Worm (Caenorhabditis elegans) whole organism, late embryonic: ENCODE results near the gene flwr-1.

Source experiments
- C08G9.2 ChIP-seq: sonication (generic microtip); optimal IDR thresholded peaks from 2 replicates; lab custom pipeline; 2016; ENCODE audit warnings: mild to moderate bottlenecking, missing genetic modification characterization, moderate library complexity, missing compliant biosample characterization
- K09A11.1 ChIP-seq: sonication (generic microtip); optimal IDR thresholded peaks from 2 replicates; lab custom pipeline; 2017; ENCODE audit warnings: antibody characterized with exemption, mild to moderate bottlenecking, missing genetic modification characterization, missing compliant biosample characterization; ENCODE audit not compliant: insufficient read depth
- T23F11.4 ChIP-seq: fragments of 200-800 bp; sonication (Bioruptor generic); optimal IDR thresholded peaks from 2 replicates; lab custom pipeline; 2018; ENCODE audit warnings: mild to moderate bottlenecking, missing genetic modification characterization, missing compliant biosample characterization
- Y22D7AL.16 ChIP-seq: sonication (generic microtip); optimal IDR thresholded peaks from 2 replicates; lab custom pipeline; 2016; ENCODE audit warnings: missing genetic modification characterization, missing compliant biosample characterization
- ahr-1 ChIP-seq: sonication (generic microtip); optimal IDR thresholded peaks from 2 replicates; lab custom pipeline; 2016; ENCODE audit warnings: missing genetic modification characterization, missing compliant biosample characterization
- ceh-18 ChIP-seq: sonication (generic microtip); optimal IDR thresholded peaks from 2 replicates; lab custom pipeline; 2016; ENCODE audit warnings: missing genetic modification characterization, missing compliant biosample characterization
- ceh-2 ChIP-seq: sonication (generic microtip); optimal IDR thresholded peaks from 2 replicates; lab custom pipeline; 2016; ENCODE audit warnings: missing genotype, missing genetic modification characterization, missing compliant biosample characterization
- ceh-24 ChIP-seq: sonication (generic microtip); optimal IDR thresholded peaks from 2 replicates; lab custom pipeline; 2016; ENCODE audit warnings: mild to moderate bottlenecking, missing genetic modification characterization, missing compliant biosample characterization
- ceh-30 ChIP-seq: fragments of 150-350 bp; optimal IDR thresholded peaks from 2 replicates; lab custom pipeline; 2014; ENCODE audit warnings: missing biosample characterization, missing genetic modification characterization
- ceh-31 ChIP-seq: sonication (generic microtip); optimal IDR thresholded peaks from 2 replicates; lab custom pipeline; 2016; ENCODE audit warnings: missing genetic modification characterization, missing compliant biosample characterization
- ceh-34 ChIP-seq: sonication (generic microtip); optimal IDR thresholded peaks from 2 replicates; lab custom pipeline; 2016; ENCODE audit warnings: mild to moderate bottlenecking, missing genetic modification characterization, missing compliant biosample characterization
- ceh-45 ChIP-seq: fragments of 200-800 bp; sonication (Bioruptor generic); IDR thresholded peaks from 2 replicates; pipeline ENCODE4 v1.3.6; 2022; ENCODE audit warnings: missing genetic modification reagents, missing genetic modification characterization, missing compliant biosample characterization
- ceh-48 ChIP-seq: sonication (generic microtip); optimal IDR thresholded peaks from 2 replicates; lab custom pipeline; 2016; ENCODE audit warnings: missing genetic modification characterization, inconsistent platforms, missing compliant biosample characterization
- che-1 ChIP-seq: sonication (generic microtip); optimal IDR thresholded peaks from 2 replicates; lab custom pipeline; 2016; ENCODE audit warnings: mild to moderate bottlenecking, missing genetic modification characterization, missing compliant biosample characterization
- dmd-4 ChIP-seq: sonication (generic microtip); optimal IDR thresholded peaks from 2 replicates; lab custom pipeline; 2016; ENCODE audit warnings: borderline replicate concordance, missing genetic modification characterization, missing compliant biosample characterization
- dve-1 ChIP-seq: sonication (generic microtip); optimal IDR thresholded peaks from 2 replicates; lab custom pipeline; 2017; ENCODE audit warnings: antibody characterized with exemption, mild to moderate bottlenecking, missing genetic modification characterization, missing compliant biosample characterization
- elt-4 ChIP-seq: sonication (generic microtip); optimal IDR thresholded peaks from 2 replicates; lab custom pipeline; 2016; ENCODE audit warnings: missing genetic modification characterization, missing compliant biosample characterization
- fax-1 ChIP-seq: sonication (generic microtip); optimal IDR thresholded peaks from 2 replicates; lab custom pipeline; 2016; ENCODE audit warnings: missing genotype, missing genetic modification characterization, missing compliant biosample characterization
- fkh-10 ChIP-seq: fragments of 150-350 bp; optimal IDR thresholded peaks from 2 replicates; lab custom pipeline; 2014; ENCODE audit warnings: missing biosample characterization, missing genetic modification reagents, missing genetic modification characterization
- gmeb-2 ChIP-seq: sonication (generic microtip); optimal IDR thresholded peaks from 2 replicates; lab custom pipeline; 2016; ENCODE audit warnings: missing genetic modification characterization, inconsistent platforms, missing compliant biosample characterization
- hlh-13 ChIP-seq: fragments of 200-800 bp; sonication (Bioruptor generic); optimal IDR thresholded peaks from 2 replicates; lab custom pipeline; 2018; ENCODE audit warnings: mild to moderate bottlenecking, missing genetic modification characterization, missing compliant biosample characterization
- hlh-6 ChIP-seq: sonication (generic microtip); optimal IDR thresholded peaks from 2 replicates; lab custom pipeline; 2016; ENCODE audit warnings: missing genotype, missing genetic modification characterization, missing compliant biosample characterization
- madf-2 ChIP-seq: sonication (generic microtip); optimal IDR thresholded peaks from 2 replicates; lab custom pipeline; 2017; ENCODE audit warnings: missing genetic modification characterization, missing compliant biosample characterization
- mec-3 ChIP-seq: sonication (generic microtip); optimal IDR thresholded peaks from 2 replicates; lab custom pipeline; 2016; ENCODE audit warnings: borderline replicate concordance, missing genetic modification characterization, missing compliant biosample characterization
- nfya-1 ChIP-seq: sonication (generic microtip); optimal IDR thresholded peaks from 2 replicates; lab custom pipeline; 2017; ENCODE audit warnings: missing genetic modification characterization, mild to moderate bottlenecking, missing compliant biosample characterization, antibody characterized with exemption, moderate library complexity
- nhr-232 ChIP-seq: sonication (generic microtip); optimal IDR thresholded peaks from 2 replicates; lab custom pipeline; 2016; ENCODE audit warnings: missing genetic modification characterization, missing compliant biosample characterization
- odd-2 ChIP-seq: sonication (generic microtip); optimal IDR thresholded peaks from 2 replicates; lab custom pipeline; 2017; ENCODE audit warnings: antibody characterized with exemption, mild to moderate bottlenecking, missing genetic modification characterization, missing compliant biosample characterization
- pag-3 ChIP-seq: sonication (generic microtip); optimal IDR thresholded peaks from 2 replicates; lab custom pipeline; 2016; ENCODE audit warnings: missing compliant biosample characterization, missing genetic modification characterization, borderline replicate concordance
- pax-1 ChIP-seq: fragments of 150-350 bp; optimal IDR thresholded peaks from 2 replicates; lab custom pipeline; 2014; ENCODE audit warnings: missing biosample characterization, missing genetic modification characterization
- pha-4 ChIP-seq: fragments of 150-350 bp; optimal IDR thresholded peaks from 2 replicates; lab custom pipeline; 2018; ENCODE audit warnings: missing biosample characterization, missing genetic modification reagents, missing genetic modification characterization
- ref-2 ChIP-seq: sonication (generic microtip); optimal IDR thresholded peaks from 2 replicates; lab custom pipeline; 2016; ENCODE audit warnings: missing genetic modification characterization, missing compliant biosample characterization
- sox-4 ChIP-seq: sonication (generic microtip); optimal IDR thresholded peaks from 2 replicates; lab custom pipeline; 2017; ENCODE audit warnings: mild to moderate bottlenecking, missing genetic modification characterization, inconsistent platforms, missing compliant biosample characterization
- syd-9 ChIP-seq: sonication (generic microtip); optimal IDR thresholded peaks from 2 replicates; lab custom pipeline; 2016; ENCODE audit warnings: mild to moderate bottlenecking, missing genetic modification characterization, moderate library complexity, missing compliant biosample characterization
- tbx-2 ChIP-seq: sonication (generic microtip); optimal IDR thresholded peaks from 2 replicates; lab custom pipeline; 2016; ENCODE audit warnings: missing genetic modification characterization, missing compliant biosample characterization
- tbx-7 ChIP-seq: sonication (generic microtip); optimal IDR thresholded peaks from 2 replicates; lab custom pipeline; 2016; ENCODE audit warnings: missing genotype, missing genetic modification characterization, missing compliant biosample characterization
- unc-42 ChIP-seq: sonication (generic microtip); optimal IDR thresholded peaks from 2 replicates; lab custom pipeline; 2016; ENCODE audit warnings: missing genotype, missing genetic modification characterization, missing compliant biosample characterization
- unc-55 ChIP-seq: sonication (generic microtip); optimal IDR thresholded peaks from 2 replicates; lab custom pipeline; 2017; ENCODE audit warnings: missing biosample characterization, missing genetic modification reagents, missing genetic modification characterization
- zip-5 ChIP-seq: sonication (generic microtip); optimal IDR thresholded peaks from 2 replicates; lab custom pipeline; 2016; ENCODE audit warnings: missing genetic modification characterization, missing compliant biosample characterization

flwr-1 gene

DNA sequence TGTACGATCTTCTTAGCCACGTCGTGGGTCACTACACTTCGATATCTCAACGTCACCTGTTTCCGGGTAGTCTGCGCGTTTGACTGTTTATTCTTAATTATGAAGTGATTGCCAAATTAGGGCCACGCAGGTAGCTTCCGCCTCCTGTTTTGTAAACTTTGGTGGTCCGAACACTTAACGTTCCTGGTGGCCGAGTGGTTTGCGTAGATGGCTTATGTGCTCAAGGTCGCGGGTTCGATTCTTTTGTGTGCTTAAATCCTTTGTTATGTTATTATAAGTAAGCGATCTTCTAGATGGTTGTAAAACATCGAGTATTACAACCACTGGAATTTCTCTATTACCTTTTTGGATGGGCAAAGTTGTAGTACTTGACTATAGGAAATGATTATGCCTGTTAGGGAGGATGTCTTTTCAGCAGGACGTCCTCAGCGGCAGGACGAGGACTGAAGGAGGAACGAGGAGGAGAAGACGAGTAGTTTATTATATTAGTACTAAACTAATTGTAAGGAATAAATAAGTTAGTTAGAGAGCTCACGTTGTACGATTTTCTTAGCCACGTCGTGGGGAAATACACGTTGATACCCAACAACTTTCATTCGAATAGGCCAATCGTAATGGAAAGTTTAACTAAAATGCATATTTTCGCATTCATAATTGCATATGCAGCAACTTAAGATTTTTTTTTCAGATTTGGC, 6.9 kb upstream of the flwr-1 start:
- TF ChIP-seq C08G9.2 (no peak), unc-42 (tag; lab: Kevin White, UChicago) (peak; percentile 81), K09A11.1 (tag; lab: Kevin White, UChicago) (no peak), unc-55 (GFP tag; lab: Kevin White, UChicago) (no peak), fkh-10 (GFP tag; lab: Kevin White, UChicago) (no peak), hlh-6 (tag; lab: Kevin White, UChicago) (no peak), fax-1 (tag; lab: Kevin White, UChicago) (no peak)

DNA sequence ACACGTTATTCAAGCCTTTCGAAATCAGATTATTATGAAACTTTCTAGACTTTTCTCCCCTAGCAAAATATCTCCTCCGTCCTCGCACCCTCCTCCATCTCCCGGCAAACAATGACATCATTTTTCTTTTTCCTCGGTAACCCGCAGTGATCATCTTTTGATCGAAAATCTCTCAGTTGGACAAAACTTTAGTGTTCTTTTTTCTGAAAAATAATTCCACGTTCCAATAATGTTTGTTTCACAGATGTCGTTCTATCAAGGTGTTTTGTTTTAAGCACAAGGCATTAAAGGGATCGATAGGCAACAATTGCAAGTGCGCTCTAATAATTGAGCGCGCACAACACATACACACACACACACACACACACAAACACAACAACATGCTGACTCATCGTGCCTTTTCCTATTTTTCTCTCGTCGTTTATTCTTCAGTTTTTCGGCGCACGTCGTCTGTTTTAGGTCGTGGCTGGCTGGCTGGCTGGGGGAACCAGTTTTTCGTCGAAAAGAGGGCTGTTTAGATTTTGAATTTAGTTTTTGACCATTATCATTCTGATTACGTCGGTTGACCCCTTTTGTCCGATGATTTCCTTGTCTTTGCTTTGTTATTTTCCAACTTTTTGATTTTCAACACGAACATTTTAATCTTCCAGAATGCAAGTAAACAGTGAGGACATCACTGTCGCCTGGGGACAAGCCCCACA, 5.5 kb upstream of the flwr-1 start, which contains the start of gene F20D1.3:
TSS of gene F20D1.3 (plus strand) at position 651 of the 701 bp plus-strand sequence.
- TF ChIP-seq ref-2 (tag; lab: Kevin White, UChicago), result peak; percentile 67
- TF ChIP-seq ceh-24 (tag; lab: Kevin White, UChicago), result no peak
- no peak for TF ChIP-seq gmeb-2
- no peak for TF ChIP-seq fax-1 (tag; lab: Kevin White, UChicago)
- peak; percentile 84 for TF ChIP-seq unc-42 (tag; lab: Kevin White, UChicago)
- TF ChIP-seq T23F11.4 (GFP tag; lab: Kevin White, UChicago), result no peak
- TF ChIP-seq ceh-2 (tag; lab: Kevin White, UChicago), result no peak
- TF ChIP-seq odd-2 (tag; lab: Kevin White, UChicago), result no peak
- peak; percentile 61 for TF ChIP-seq unc-55 (GFP tag; lab: Kevin White, UChicago)
- TF ChIP-seq pha-4, result no peak
- peak; percentile 71 for TF ChIP-seq ceh-31 (tag; lab: Kevin White, UChicago)
- TF ChIP-seq tbx-2 (tag; lab: Kevin White, UChicago), result peak; percentile 53
- no peak for TF ChIP-seq pag-3
- no peak for TF ChIP-seq pax-1 (tag; lab: Kevin White, UChicago)
- no peak for TF ChIP-seq elt-4 (tag; lab: Kevin White, UChicago)
- TF ChIP-seq ceh-18 (tag; lab: Kevin White, UChicago), result peak; percentile 53
- no peak for TF ChIP-seq che-1 (tag; lab: Kevin White, UChicago)
- TF ChIP-seq nhr-232, result no peak
- no peak for TF ChIP-seq ceh-34 (tag; lab: Kevin White, UChicago)
- no peak for TF ChIP-seq sox-4 (tag; lab: Kevin White, UChicago)
- TF ChIP-seq ceh-30 (tag; lab: Kevin White, UChicago), result no peak
- TF ChIP-seq Y22D7AL.16 (tag; lab: Kevin White, UChicago), result no peak
- no peak for TF ChIP-seq zip-5 (tag; lab: Kevin White, UChicago)
- TF ChIP-seq fkh-10 (GFP tag; lab: Kevin White, UChicago), result no peak
- no peak for TF ChIP-seq dmd-4
- TF ChIP-seq nfya-1 (tag; lab: Kevin White, UChicago), result peak; percentile 25
- TF ChIP-seq dve-1 (tag; lab: Kevin White, UChicago), result peak; percentile 18
- no peak for TF ChIP-seq ahr-1 (tag; lab: Kevin White, UChicago)
- TF ChIP-seq hlh-13 (GFP tag; lab: Kevin White, UChicago), result peak; percentile 28
- TF ChIP-seq syd-9 (tag; lab: Kevin White, UChicago), result no peak
- no peak for TF ChIP-seq madf-2 (tag; lab: Kevin White, UChicago)
- TF ChIP-seq mec-3 (tag; lab: Kevin White, UChicago), result no peak
- TF ChIP-seq ceh-48 (tag; lab: Kevin White, UChicago), result peak; percentile 50
- TF ChIP-seq ceh-45 (GFP tag; lab: Robert Waterston, UW), result no peak
- no peak for TF ChIP-seq K09A11.1 (tag; lab: Kevin White, UChicago)
- no peak for TF ChIP-seq tbx-7
- TF ChIP-seq, all 69 proteins: peak for 10
